Fruit fly (Drosophila melanogaster) whole organism, embryonic: ENCODE measurements around the gene CG43094.

Experiments used
- Bdp1 ChIP-seq: fragments of 200-800 bp; sonication (Bioruptor generic); optimal IDR thresholded peaks from 3 replicates; lab custom pipeline; 2016; ENCODE audit warnings: missing biosample characterization, missing genetic modification characterization
- Blimp-1 ChIP-seq: fragments of 200-800 bp; sonication (Bioruptor generic); optimal IDR thresholded peaks from 3 replicates; lab custom pipeline; 2018; ENCODE audit warnings: missing biosample characterization, missing genetic modification characterization, mild to moderate bottlenecking, moderate library complexity, missing genetic modification reagents
- CG10979 ChIP-seq: fragments of 200-800 bp; sonication (Bioruptor generic); optimal IDR thresholded peaks from 2 replicates; lab custom pipeline; 2018; ENCODE audit warnings: missing biosample characterization, mild to moderate bottlenecking, missing genetic modification characterization, moderate library complexity
- CG13424 ChIP-seq: fragments of 200-800 bp; sonication (Bioruptor generic); optimal IDR thresholded peaks from 2 replicates; lab custom pipeline; 2019; ENCODE audit warnings: missing biosample characterization, mild to moderate bottlenecking, missing genetic modification characterization, moderate library complexity
- CG13894 ChIP-seq: fragments of 200-800 bp; sonication (Bioruptor generic); optimal IDR thresholded peaks from 3 replicates; lab custom pipeline; 2018; ENCODE audit warnings: missing biosample characterization, mild to moderate bottlenecking, missing genetic modification characterization, moderate library complexity
- CG14050 ChIP-seq: fragments of 200-800 bp; sonication (Bioruptor generic); IDR thresholded peaks from 3 replicates; pipeline ENCODE4 v1.3.6; 2022; ENCODE audit warnings: missing biosample characterization, missing genetic modification characterization
- CG15696 ChIP-seq: fragments of 200-800 bp; sonication (Bioruptor generic); optimal IDR thresholded peaks from 2 replicates; lab custom pipeline; 2019; ENCODE audit warnings: missing biosample characterization, mild to moderate bottlenecking, missing genetic modification characterization, moderate library complexity
- CG17568 ChIP-seq: fragments of 200-800 bp; sonication (Bioruptor generic); optimal IDR thresholded peaks from 2 replicates; lab custom pipeline; 2018; ENCODE audit warnings: missing biosample characterization, mild to moderate bottlenecking, missing genetic modification characterization, moderate library complexity
- CG17829 ChIP-seq: fragments of 200-800 bp; optimal IDR thresholded peaks from 2 replicates; lab custom pipeline; 2019; ENCODE audit warnings: missing biosample characterization, mild to moderate bottlenecking, missing genetic modification characterization, moderate library complexity
- CG18764 ChIP-seq: fragments of 200-800 bp; sonication (Bioruptor generic); optimal IDR thresholded peaks from 3 replicates; lab custom pipeline; 2016; ENCODE audit warnings: missing biosample characterization, missing genetic modification characterization
- CG2199 ChIP-seq: fragments of 200-800 bp; sonication (Bioruptor generic); IDR thresholded peaks from 3 replicates; pipeline ENCODE4 v1.3.6; 2022; ENCODE audit warnings: missing biosample characterization, missing genetic modification characterization
- CG32767 ChIP-seq: fragments of 200-800 bp; sonication (Bioruptor generic); IDR thresholded peaks from 2 replicates; pipeline ENCODE4 v1.3.6; 2022; ENCODE audit warnings: missing biosample characterization, missing genetic modification characterization
- CG4404 ChIP-seq: fragments of 200-800 bp; sonication (Bioruptor generic); IDR thresholded peaks from 2 replicates; pipeline ENCODE4 v1.3.6; 2022; ENCODE audit warnings: missing biosample characterization, missing genetic modification characterization
- CG7987 ChIP-seq: fragments of 200-800 bp; sonication (Bioruptor generic); optimal IDR thresholded peaks from 2 replicates; lab custom pipeline; 2018; ENCODE audit warnings: missing biosample characterization, mild to moderate bottlenecking, missing genetic modification characterization, moderate library complexity
- CG8281 ChIP-seq: fragments of 200-800 bp; sonication (Bioruptor generic); optimal IDR thresholded peaks from 2 replicates; lab custom pipeline; 2018; ENCODE audit warnings: missing biosample characterization, mild to moderate bottlenecking, missing genetic modification characterization, moderate library complexity
- CG9727 ChIP-seq: fragments of 200-800 bp; sonication (Bioruptor generic); optimal IDR thresholded peaks from 3 replicates; lab custom pipeline; 2017; ENCODE audit warnings: missing biosample characterization, mild to moderate bottlenecking, missing genetic modification characterization
- Chrac-16 ChIP-seq: fragments of 200-800 bp; sonication (Bioruptor generic); optimal IDR thresholded peaks from 3 replicates; lab custom pipeline; 2016; ENCODE audit warnings: missing biosample characterization, missing genetic modification characterization
- CoRest ChIP-seq: fragments of 200-800 bp; sonication (Bioruptor generic); optimal IDR thresholded peaks from 3 replicates; lab custom pipeline; 2018; ENCODE audit warnings: missing biosample characterization, mild to moderate bottlenecking, missing genetic modification characterization, moderate library complexity
- Dad ChIP-seq: fragments of 200-800 bp; sonication (Bioruptor generic); optimal IDR thresholded peaks from 3 replicates; lab custom pipeline; 2016; ENCODE audit warnings: missing biosample characterization, missing genetic modification characterization
- Dip2 ChIP-seq: fragments of 200-800 bp; sonication (Bioruptor generic); IDR thresholded peaks from 2 replicates; pipeline ENCODE4 v1.3.6; 2022; ENCODE audit warnings: missing biosample characterization, missing genetic modification characterization
- Dref ChIP-seq: fragments of 200-800 bp; sonication (Bioruptor generic); IDR thresholded peaks from 2 replicates; pipeline ENCODE4 v1.3.6; 2022; ENCODE audit warnings: missing biosample characterization, missing genetic modification characterization
- Eip74EF ChIP-seq, 2 experiments: fragments of 200-800 bp in 1 of 2; fragments of >200 bp in 1 of 2; sonication (Bioruptor generic) in 1 of 2; optimal IDR thresholded peaks; 2 replicates each; lab custom pipeline; 2017 to 2019; ENCODE audit warnings: missing biosample characterization in 2 of 2, missing genetic modification characterization in 2 of 2, mild to moderate bottlenecking in 1 of 2, moderate library complexity in 1 of 2
- Hey ChIP-seq: fragments of 200-800 bp; sonication (Bioruptor generic); optimal IDR thresholded peaks from 3 replicates; lab custom pipeline; 2018; ENCODE audit warnings: missing biosample characterization, mild to moderate bottlenecking, missing genetic modification characterization
- HmgZ ChIP-seq: fragments of 200-800 bp; sonication (Bioruptor generic); optimal IDR thresholded peaks from 2 replicates; lab custom pipeline; 2018; ENCODE audit warnings: missing biosample characterization, mild to moderate bottlenecking, missing genetic modification characterization
- Hsf ChIP-seq: fragments of 200-800 bp; sonication (Bioruptor generic); optimal IDR thresholded peaks from 3 replicates; lab custom pipeline; 2016; ENCODE audit warnings: missing biosample characterization, missing genetic modification characterization
- Myb ChIP-seq: fragments of 200-800 bp; sonication (Bioruptor generic); optimal IDR thresholded peaks from 2 replicates; lab custom pipeline; 2016; ENCODE audit warnings: missing biosample characterization, missing genetic modification characterization
- Nf-YC ChIP-seq: fragments of 200-800 bp; optimal IDR thresholded peaks from 3 replicates; lab custom pipeline; 2019; ENCODE audit warnings: missing biosample characterization, mild to moderate bottlenecking, missing genetic modification characterization, moderate library complexity
- Side ChIP-seq: fragments of 200-800 bp; sonication (Bioruptor generic); optimal IDR thresholded peaks from 2 replicates; lab custom pipeline; 2016; ENCODE audit warnings: missing biosample characterization, missing genetic modification characterization
- Stat92E ChIP-seq, 3 experiments: fragments of >200 bp in 2 of 3; fragments of 200-800 bp in 1 of 3; sonication (Bioruptor generic) in 1 of 3; optimal IDR thresholded peaks; 2 replicates each; lab custom pipeline; 2017 to 2019; ENCODE audit warnings: missing biosample characterization in 3 of 3, missing genetic modification characterization in 3 of 3, mild to moderate bottlenecking in 1 of 3, moderate library complexity in 1 of 3
- bigmax ChIP-seq: fragments of 200-800 bp; sonication (Bioruptor generic); optimal IDR thresholded peaks from 2 replicates; lab custom pipeline; 2018; ENCODE audit warnings: missing biosample characterization, mild to moderate bottlenecking, missing genetic modification characterization
- btn ChIP-seq: fragments of 200-800 bp; sonication (Bioruptor generic); optimal IDR thresholded peaks from 2 replicates; lab custom pipeline; 2016; ENCODE audit warnings: missing biosample characterization, missing genetic modification characterization
- cas ChIP-seq: fragments of 200-800 bp; sonication (Bioruptor generic); IDR thresholded peaks from 2 replicates; pipeline ENCODE4 v1.3.6; 2022; ENCODE audit warnings: missing biosample characterization, missing genetic modification characterization
- ci ChIP-seq: fragments of 200-800 bp; sonication (Bioruptor generic); IDR thresholded peaks from 3 replicates; pipeline ENCODE4 v1.3.6; 2022; ENCODE audit warnings: missing biosample characterization, missing genetic modification characterization
- crp ChIP-seq, 2 experiments: fragments of 200-800 bp; sonication (Bioruptor generic); optimal IDR thresholded peaks; 2 replicates in 1 of 2; 3 replicates in 1 of 2; lab custom pipeline; 2017; ENCODE audit warnings: missing biosample characterization in 2 of 2, missing genetic modification characterization in 2 of 2, mild to moderate bottlenecking in 1 of 2, moderate library complexity in 1 of 2
- gce ChIP-seq: fragments of 200-800 bp; sonication (Bioruptor generic); IDR thresholded peaks from 3 replicates; pipeline ENCODE4 v1.3.6; 2022; ENCODE audit warnings: missing biosample characterization, missing genetic modification characterization
- gsb-n ChIP-seq: fragments of 200-800 bp; sonication (Bioruptor generic); optimal IDR thresholded peaks from 3 replicates; lab custom pipeline; 2018; ENCODE audit warnings: missing biosample characterization, mild to moderate bottlenecking, missing genetic modification characterization
- nau ChIP-seq: fragments of 200-800 bp; sonication (Bioruptor generic); optimal IDR thresholded peaks from 3 replicates; lab custom pipeline; 2017; ENCODE audit warnings: missing biosample characterization, mild to moderate bottlenecking, missing genetic modification characterization, missing genetic modification reagents
- onecut ChIP-seq: fragments of 200-800 bp; sonication (Bioruptor generic); IDR thresholded peaks from 2 replicates; pipeline ENCODE4 v1.3.6; 2022; ENCODE audit warnings: missing biosample characterization, missing genetic modification characterization
- pita ChIP-seq: fragments of 200-800 bp; sonication (Bioruptor generic); optimal IDR thresholded peaks from 2 replicates; lab custom pipeline; 2017; ENCODE audit warnings: missing biosample characterization, mild to moderate bottlenecking, missing genetic modification characterization
- pros ChIP-seq: fragments of 200-800 bp; sonication (Bioruptor generic); optimal IDR thresholded peaks from 3 replicates; lab custom pipeline; 2019; ENCODE audit warnings: missing biosample characterization, mild to moderate bottlenecking, missing genetic modification characterization, moderate library complexity
- rib ChIP-seq: fragments of 200-800 bp; sonication (Bioruptor generic); IDR thresholded peaks from 2 replicates; pipeline ENCODE4 v1.3.6; 2022; ENCODE audit warnings: missing biosample characterization, missing genetic modification characterization
- sens ChIP-seq: fragments of 200-800 bp; sonication (Bioruptor generic); peaks from one replicate; lab custom pipeline; 2016; ENCODE audit warnings: missing biosample characterization, missing genetic modification characterization
- seq ChIP-seq: fragments of 200-800 bp; sonication (Bioruptor generic); IDR thresholded peaks from 2 replicates; pipeline ENCODE4 v1.3.6; 2022; ENCODE audit warnings: missing biosample characterization, missing genetic modification characterization
- slbo ChIP-seq: fragments of 200-800 bp; sonication (Bioruptor generic); IDR thresholded peaks from 2 replicates; pipeline ENCODE4 v1.3.6; 2022; ENCODE audit warnings: missing biosample characterization, missing genetic modification characterization
- so ChIP-seq: fragments of 200-800 bp; sonication (Bioruptor generic); IDR thresholded peaks from 3 replicates; pipeline ENCODE4 v1.3.6; 2022; ENCODE audit warnings: missing biosample characterization, missing genetic modification characterization
- sr ChIP-seq: fragments of 200-800 bp; sonication (Bioruptor generic); IDR thresholded peaks from 3 replicates; pipeline ENCODE4 v1.3.6; 2022; ENCODE audit warnings: missing biosample characterization, missing genetic modification characterization
- tio ChIP-seq: fragments of 200-800 bp; sonication (Bioruptor generic); optimal IDR thresholded peaks from 2 replicates; lab custom pipeline; 2017; ENCODE audit warnings: missing biosample characterization, missing genetic modification characterization, inconsistent platforms
- unc-4 ChIP-seq: fragments of 200-800 bp; sonication (Bioruptor generic); IDR thresholded peaks from 2 replicates; pipeline ENCODE4 v1.3.6; 2022; ENCODE audit warnings: missing biosample characterization, missing genetic modification characterization; ENCODE audit not compliant: partially characterized antibody
- zfh2 ChIP-seq: fragments of 200-800 bp; sonication (Bioruptor generic); optimal IDR thresholded peaks from 2 replicates; lab custom pipeline; 2016; ENCODE audit warnings: missing biosample characterization, missing genetic modification characterization

Gene CG43094

dm6 chr3R:22756289-22756688 lies 14.5 kb downstream of the CG43094 start (continued):
- TF ChIP-seq ci (GFP tag; lab: Robert Waterston, UW), result no peak
- no peak for TF ChIP-seq CG17829
- no peak for TF ChIP-seq Hey (tag; lab: Kevin White, UChicago)
- TF ChIP-seq CG13424 (tag; lab: Kevin White, UChicago), result no peak
- TF ChIP-seq onecut (GFP tag; lab: Robert Waterston, UW), result peak; percentile 5; the same call in 1 of the 2 replicates
- peak; percentile 6 for TF ChIP-seq CG8281 (tag; lab: Kevin White, UChicago)
- TF ChIP-seq so (GFP tag; lab: Robert Waterston, UW), result peak; percentile 63; the same call in 1 of the 3 replicates
- peak; percentile 4 for TF ChIP-seq Blimp-1
- TF ChIP-seq gsb-n (tag; lab: Kevin White, UChicago), result no peak
- no peak for TF ChIP-seq nau (GFP tag; lab: Kevin White, UChicago)
- no peak for TF ChIP-seq bigmax (GFP tag; lab: Kevin White, UChicago)
- TF ChIP-seq CG17568, result no peak
- TF ChIP-seq CG13894, result peak; percentile 9

- TF ChIP-seq seq (GFP tag; lab: Robert Waterston, UW) (no peak), sens (GFP tag; lab: Kevin White, UChicago) (no peak), btn (GFP tag; lab: Kevin White, UChicago) (no peak), Myb (GFP tag; lab: Kevin White, UChicago) (no peak), CG13894 (no peak), pita (GFP tag; lab: Kevin White, UChicago) (no peak), CG2199 (GFP tag; lab: Robert Waterston, UW) (0 out of 3 replicates have a peak, but pooled peaks have one; percentile 55), Bdp1 (GFP tag; lab: Kevin White, UChicago) (no peak), slbo (GFP tag; lab: Robert Waterston, UW) (0 out of 2 replicates have a peak, but pooled peaks have one; percentile 4), CG10979 (tag; lab: Kevin White, UChicago) (no peak), Chrac-16 (GFP tag; lab: Kevin White, UChicago) (no peak), Eip74EF (GFP tag; optimal IDR thresholded peaks at IDR 0.05; lab: Kevin White, UChicago) (no peak), CG9727 (GFP tag; lab: Kevin White, UChicago) (no peak), CG32767 (GFP tag; lab: Robert Waterston, UW) (0 out of 2 replicates have a peak, but pooled peaks have one; percentile 17), CoRest (tag; lab: Kevin White, UChicago) (no peak), CG15696 (tag; lab: Kevin White, UChicago) (no peak), Dref (no peak), CG14050 (GFP tag; lab: Robert Waterston, UW) (no peak), CG7987 (GFP tag; lab: Kevin White, UChicago) (no peak), Dad (GFP tag; lab: Kevin White, UChicago) (no peak), CG18764 (GFP tag; lab: Kevin White, UChicago) (no peak), crp (GFP tag; optimal IDR thresholded peaks at IDR 0.05; lab: Kevin White, UChicago) (peak in 1 of 2 experiments; percentile 15), CG4404 (GFP tag; lab: Robert Waterston, UW) (no peak), Stat92E (GFP tag; optimal IDR thresholded peaks at IDR 0.05; lab: Kevin White, UChicago) (no peak), tio (GFP tag; lab: Kevin White, UChicago) (no peak), Side (GFP tag; lab: Kevin White, UChicago) (no peak), rib (no peak), pros (GFP tag; lab: Kevin White, UChicago) (peak; percentile 78), unc-4 (GFP tag; lab: Robert Waterston, UW) (no peak), zfh2 (GFP tag; lab: Kevin White, UChicago) (no peak), sr (GFP tag; lab: Robert Waterston, UW) (peak; percentile 46; the same call in 1 of the 3 replicates), cas (no peak), Dip2 (GFP tag; lab: Robert Waterston, UW) (no peak), HmgZ (no peak), gce (GFP tag; lab: Robert Waterston, UW) (no peak), Nf-YC (no peak), Hsf (GFP tag; lab: Kevin White, UChicago) (no peak)
Measured at dm6 chr3R:22755187-22755777, 15.5 kb downstream of the CG43094 start.
